Fruit fly (Drosophila melanogaster): ENCODE data around the gene CG4496.

The CG4496 gene

dm6 chr2L:7150775-7151174 lies 39.0 kb downstream of the CG4496 start (continued):
- TF ChIP-seq CG31627 (GFP tag; optimal IDR thresholded peaks at IDR 0.05) (no peak), CG32006 (GFP tag; optimal IDR thresholded peaks at IDR 0.05) (peak; percentile 37), pdm3 (GFP tag; optimal IDR thresholded peaks at IDR 0.05) (no peak), CG34406 (GFP tag; optimal IDR thresholded peaks at IDR 0.05) (peak; percentile 28), Hr39 (GFP tag; optimal IDR thresholded peaks at IDR 0.05) (no peak), eg (GFP tag; IDR thresholded peaks at IDR 0.05) (no peak), vri (GFP tag; optimal IDR thresholded peaks at IDR 0.05) (no peak), topi (GFP tag; optimal IDR thresholded peaks at IDR 0.05) (no peak), ss (GFP tag; optimal IDR thresholded peaks at IDR 0.05) (peak; percentile 10 to 21), CG11294 (GFP tag; IDR thresholded peaks at IDR 0.05) (no peak)

dm6 chr2L:7148919-7149318 lies 40.9 kb downstream of the CG4496 start:
- TF ChIP-seq Lpt (GFP tag; optimal IDR thresholded peaks at IDR 0.05): no peak
- TF ChIP-seq topi (GFP tag; optimal IDR thresholded peaks at IDR 0.05): no peak
- TF ChIP-seq CG6163 (GFP tag; IDR thresholded peaks at IDR 0.05): 0 out of 3 replicates have a peak, but pooled peaks have one; percentile 35
- TF ChIP-seq Hr4 (GFP tag; optimal IDR thresholded peaks at IDR 0.05): peak; percentile 10
- TF ChIP-seq CG32006 (GFP tag; optimal IDR thresholded peaks at IDR 0.05): peak; percentile 5
- TF ChIP-seq eg (GFP tag; IDR thresholded peaks at IDR 0.05): peak; percentile 53; the same call in 1 of the 3 replicates

- peak; percentile 35 for TF ChIP-seq CG34406 (GFP tag; optimal IDR thresholded peaks at IDR 0.05)
- TF ChIP-seq Gug (GFP tag; IDR thresholded peaks at IDR 0.05): peak; percentile 38; the same call in 1 of the 2 replicates
- no peak for TF ChIP-seq dac (GFP tag; optimal IDR thresholded peaks at IDR 0.05)
- peak; percentile 52; the same call in 2 of the 3 replicates for TF ChIP-seq eg (GFP tag; IDR thresholded peaks at IDR 0.05)
- TF ChIP-seq CG8632 (GFP tag; optimal IDR thresholded peaks at IDR 0.05): peak; percentile 22
- TF ChIP-seq CG6808 (GFP tag; optimal IDR thresholded peaks at IDR 0.05): peak; percentile 4
- peak; percentile 66 for TF ChIP-seq CG6276 (GFP tag; optimal IDR thresholded peaks at IDR 0.05)
- peak; percentile 51 for TF ChIP-seq achi (GFP tag; optimal IDR thresholded peaks at IDR 0.05)
- TF ChIP-seq CG31627 (GFP tag; optimal IDR thresholded peaks at IDR 0.05): peak; percentile 53
- no peak for TF ChIP-seq vri (GFP tag; optimal IDR thresholded peaks at IDR 0.05)
- TF ChIP-seq CG15336 (GFP tag; IDR thresholded peaks at IDR 0.05): peak; percentile 72
- TF ChIP-seq spab (GFP tag; optimal IDR thresholded peaks at IDR 0.05): peak; percentile 10
- peak; percentile 58; the same call in 1 of the 2 replicates for TF ChIP-seq CG11294 (GFP tag; IDR thresholded peaks at IDR 0.05)
- TF ChIP-seq CG10669 (GFP tag; optimal IDR thresholded peaks at IDR 0.05): peak; percentile 46
- peak; percentile 77 for TF ChIP-seq Eip78C (GFP tag)
- peak; percentile 56 for TF ChIP-seq Sox14 (GFP tag; optimal IDR thresholded peaks at IDR 0.05)
- TF ChIP-seq CG10631 (GFP tag; optimal IDR thresholded peaks at IDR 0.05): peak; percentile 51
- TF ChIP-seq Ets96B (tag; optimal IDR thresholded peaks at IDR 0.05): peak; percentile 35
- TF ChIP-seq CG7368 (GFP tag; optimal IDR thresholded peaks at IDR 0.05): peak; percentile 32
- TF ChIP-seq CG9139 (GFP tag; optimal IDR thresholded peaks at IDR 0.05): no peak
- TF ChIP-seq Hr39 (GFP tag; optimal IDR thresholded peaks at IDR 0.05): peak; percentile 61
- peak; percentile 27 for TF ChIP-seq Lpt (GFP tag; optimal IDR thresholded peaks at IDR 0.05)
- TF ChIP-seq CG8319 (GFP tag; optimal IDR thresholded peaks at IDR 0.05): no peak
- TF ChIP-seq acj6 (GFP tag; optimal IDR thresholded peaks at IDR 0.05): peak; percentile 58
- TF ChIP-seq salr (GFP tag; optimal IDR thresholded peaks at IDR 0.05): peak in 1 of 2 experiments; percentile 47
- peak; percentile 6 for TF ChIP-seq CG16779 (tag; optimal IDR thresholded peaks at IDR 0.05)
- peak; percentile 44 for TF ChIP-seq CG11762 (GFP tag; optimal IDR thresholded peaks at IDR 0.05; ENCODE audit: insufficient read depth)
- TF ChIP-seq CG11902 (GFP tag; optimal IDR thresholded peaks at IDR 0.05): no peak
- TF ChIP-seq CG6792 (GFP tag; optimal IDR thresholded peaks at IDR 0.05): peak; percentile 17
- no peak for TF ChIP-seq ss (GFP tag; optimal IDR thresholded peaks at IDR 0.05)
- TF ChIP-seq CG8119 (GFP tag; IDR thresholded peaks at IDR 0.05): peak; percentile 65; the same call in 2 of the 3 replicates
- TF ChIP-seq CG32006 (GFP tag; optimal IDR thresholded peaks at IDR 0.05): peak; percentile 69
- TF ChIP-seq topi (GFP tag; optimal IDR thresholded peaks at IDR 0.05): peak; percentile 35
- TF ChIP-seq CG3032 (tag; optimal IDR thresholded peaks at IDR 0.05): peak; percentile 16
- peak; percentile 27 for TF ChIP-seq CG1621 (tag; optimal IDR thresholded peaks at IDR 0.05)
- no peak for TF ChIP-seq fkh (GFP tag; optimal IDR thresholded peaks at IDR 0.05)
- TF ChIP-seq Blimp-1 (GFP tag; optimal IDR thresholded peaks at IDR 0.05): no peak
- TF ChIP-seq CG4318 (GFP tag; optimal IDR thresholded peaks at IDR 0.05): peak; percentile 32
- no peak for TF ChIP-seq fd85E (GFP tag; optimal IDR thresholded peaks at IDR 0.05)
- TF ChIP-seq lz (GFP tag; optimal IDR thresholded peaks at IDR 0.05): peak; percentile 51
- peak; percentile 27 for TF ChIP-seq Smox (GFP tag; optimal IDR thresholded peaks at IDR 0.05)
- no peak for TF ChIP-seq fd59A (GFP tag; optimal IDR thresholded peaks at IDR 0.05)
Measured at dm6 chr2L:7148086-7148485, 41.7 kb downstream of the CG4496 start.
